Fruit fly (Drosophila melanogaster) S2 (cell line): ENCODE results near the gene CG42597.

ENCODE experiments used
- CG8478 ChIP-seq: fragments of >200 bp; optimal IDR thresholded peaks from 2 replicates; lab custom pipeline; 2018
- CTCF ChIP-seq, 2 experiments: fragments of >200 bp; optimal IDR thresholded peaks; 2 replicates each; lab custom pipeline; 2018

Gene CG42597

DNA sequence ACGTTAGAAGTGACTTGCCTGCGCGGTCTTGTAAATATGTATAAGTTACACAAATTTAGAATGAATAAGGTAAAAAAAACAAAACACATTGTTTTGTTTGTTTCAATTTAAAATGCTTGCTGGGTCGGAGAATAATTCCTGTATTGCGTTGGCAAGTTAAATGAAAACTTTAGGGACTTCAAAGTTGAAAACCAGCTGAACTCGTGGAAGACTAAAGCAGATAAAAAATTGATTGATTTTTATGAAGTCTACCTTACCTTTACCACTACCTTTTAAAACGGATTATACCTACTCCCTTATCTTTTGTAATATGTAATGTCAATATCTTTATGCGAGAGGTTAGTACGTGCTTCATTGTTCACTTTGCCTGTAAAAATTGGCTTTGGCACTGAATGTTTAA, at the start of gene CG42597:
Gene CG42597, minus strand, starts transcription at position 101 of the 400 bp plus-strand sequence.
- no peak for TF ChIP-seq CTCF (optimal IDR thresholded peaks at IDR 0.05; lab: Kevin White, UChicago)
- TF ChIP-seq CG8478 (lab: Kevin White, UChicago), result no peak

DNA sequence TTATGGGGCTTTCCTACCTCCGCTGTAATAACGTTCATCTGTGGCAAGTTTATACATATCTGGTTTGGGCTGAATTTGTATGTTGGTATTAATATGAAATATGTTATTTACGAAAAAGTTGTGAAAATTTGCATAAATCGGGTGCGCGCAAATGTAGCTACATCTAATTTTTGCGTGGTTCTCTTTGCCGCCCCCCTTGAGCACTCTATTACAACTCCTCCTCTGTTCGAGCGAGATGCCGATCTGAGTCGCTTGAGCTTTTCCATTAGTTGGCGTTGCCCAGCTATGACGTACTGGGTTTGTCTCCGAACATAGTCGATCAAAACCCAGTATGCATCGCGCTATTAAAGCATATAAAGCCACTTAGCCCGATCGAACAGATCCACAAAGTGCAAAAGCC, 43.5 kb upstream of the CG42597 start, which contains the start of gene CG6675:
Gene CG6675, plus strand, starts transcription at position 301 of the 400 bp plus-strand sequence.
- TF ChIP-seq CG8478 (lab: Kevin White, UChicago) (no peak), CTCF (optimal IDR thresholded peaks at IDR 0.05; lab: Kevin White, UChicago) (no peak)

DNA sequence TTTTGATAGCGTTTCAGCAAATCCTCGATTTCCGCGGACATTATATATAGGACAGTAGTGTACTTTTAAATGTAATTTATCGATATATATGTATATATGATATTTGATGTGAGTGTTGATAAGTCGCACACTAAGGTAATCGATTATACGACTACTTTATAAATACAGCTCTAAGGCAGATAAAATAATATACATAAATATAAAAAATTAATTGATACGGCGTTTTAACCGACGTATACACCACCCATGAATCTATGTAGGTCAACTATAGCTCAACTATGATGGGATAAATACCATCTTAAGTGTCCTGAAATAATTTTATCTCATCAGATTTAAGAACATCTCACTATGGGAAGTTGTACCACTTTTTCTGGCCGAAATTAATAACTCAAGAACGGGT, 42.1 kb upstream of the CG42597 start, which contains the start of gene CG10834:
Gene CG10834, minus strand, starts transcription at position 101 of the 400 bp plus-strand sequence.
- TF ChIP-seq CG8478 (lab: Kevin White, UChicago) (no peak), CTCF (optimal IDR thresholded peaks at IDR 0.05; lab: Kevin White, UChicago) (no peak)

DNA sequence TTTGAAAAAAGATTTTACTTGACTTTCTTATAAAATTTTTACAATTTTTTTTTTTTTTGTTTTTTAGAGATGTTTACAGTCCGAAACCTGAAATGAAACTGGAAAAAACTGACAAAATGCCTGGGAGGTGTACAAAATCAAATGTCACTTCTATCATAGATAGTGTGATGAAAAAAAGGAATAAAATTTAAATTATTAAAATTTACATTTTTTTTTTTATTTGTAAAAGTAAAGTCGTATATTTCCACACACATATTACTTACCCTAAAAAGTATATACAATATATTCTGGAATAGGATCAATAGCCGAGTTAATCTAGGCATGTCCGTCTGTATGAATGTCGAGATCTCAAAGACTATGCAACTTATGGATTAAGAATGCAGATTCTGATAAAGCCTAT, 40.3 kb upstream of the CG42597 start, which contains the start of gene CG15219:
Gene CG15219, minus strand, starts transcription at position 101 of the 400 bp plus-strand sequence.
- TF ChIP-seq CTCF (optimal IDR thresholded peaks at IDR 0.05; lab: Kevin White, UChicago) (no peak), CG8478 (lab: Kevin White, UChicago) (no peak)

DNA sequence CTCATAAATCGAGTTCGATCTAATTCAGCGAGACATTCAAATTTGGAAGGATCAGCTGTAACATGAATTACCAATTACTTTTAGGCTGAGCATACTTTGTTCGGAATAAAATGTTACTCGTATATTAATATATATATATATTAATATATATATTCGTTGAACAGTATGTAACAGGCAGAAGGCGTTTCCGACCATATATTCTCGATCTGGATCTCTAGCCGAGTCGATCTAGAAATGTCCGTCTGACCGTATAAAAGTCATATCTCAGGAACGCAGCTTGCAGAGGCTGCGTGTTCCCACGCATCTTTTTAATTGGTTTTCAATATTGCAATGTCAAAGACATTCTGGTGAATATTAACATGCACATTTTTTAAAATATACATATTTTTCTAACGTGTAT, 39.2 kb upstream of the CG42597 start, which contains the start of gene tplus3b:
Gene tplus3b, minus strand, starts transcription at position 101 of the 400 bp plus-strand sequence.
- TF ChIP-seq CTCF (optimal IDR thresholded peaks at IDR 0.05; lab: Kevin White, UChicago), result no peak
- TF ChIP-seq CG8478 (lab: Kevin White, UChicago), result no peak

DNA sequence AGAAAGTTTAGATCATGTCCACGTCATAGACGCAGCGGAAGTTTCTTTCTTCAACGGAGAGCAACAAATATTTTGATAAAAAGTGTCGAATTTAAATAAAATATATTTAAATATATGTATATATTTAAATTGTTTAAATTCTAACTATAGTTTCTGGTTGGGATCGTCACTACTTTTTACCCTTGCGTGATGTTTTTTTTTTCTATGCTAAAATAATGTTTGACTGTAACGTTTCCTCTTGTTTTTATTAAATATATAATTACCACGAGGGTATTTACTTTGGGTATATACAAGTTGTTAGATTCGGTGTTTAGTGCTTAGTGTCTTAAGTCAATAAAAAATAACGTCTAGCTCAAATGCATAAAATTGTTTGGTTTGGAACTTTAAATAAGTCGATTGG, 14.2 kb upstream of the CG42597 start, which contains the start of gene ttm3:
Gene ttm3, plus strand, starts transcription at position 301 of the 400 bp plus-strand sequence.
- TF ChIP-seq CG8478 (lab: Kevin White, UChicago) (no peak), CTCF (optimal IDR thresholded peaks at IDR 0.05; lab: Kevin White, UChicago) (no peak)

DNA sequence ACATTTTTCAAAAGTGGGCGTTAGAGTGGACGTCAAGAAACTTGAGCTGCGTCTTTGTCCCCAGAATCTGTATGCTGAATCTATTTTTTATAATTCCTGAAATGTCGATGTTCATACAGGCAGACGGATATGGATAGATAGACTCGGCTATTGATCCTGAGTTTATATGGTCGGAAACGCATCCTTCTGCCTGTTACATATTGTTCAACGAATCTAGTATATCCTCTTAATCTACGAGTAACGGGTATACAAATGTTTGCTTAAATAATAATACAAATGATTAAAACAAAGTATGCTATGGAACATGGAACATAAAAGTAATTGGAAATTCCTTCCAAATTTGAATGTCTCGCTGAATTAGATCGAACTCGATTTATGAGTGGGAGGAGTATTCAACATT, 5.7 kb upstream of the CG42597 start, which contains the start of gene tplus3a:
Gene tplus3a, plus strand, starts transcription at position 301 of the 400 bp plus-strand sequence.
- TF ChIP-seq CG8478 (lab: Kevin White, UChicago), result no peak
- no peak for TF ChIP-seq CTCF (optimal IDR thresholded peaks at IDR 0.05; lab: Kevin White, UChicago)

DNA sequence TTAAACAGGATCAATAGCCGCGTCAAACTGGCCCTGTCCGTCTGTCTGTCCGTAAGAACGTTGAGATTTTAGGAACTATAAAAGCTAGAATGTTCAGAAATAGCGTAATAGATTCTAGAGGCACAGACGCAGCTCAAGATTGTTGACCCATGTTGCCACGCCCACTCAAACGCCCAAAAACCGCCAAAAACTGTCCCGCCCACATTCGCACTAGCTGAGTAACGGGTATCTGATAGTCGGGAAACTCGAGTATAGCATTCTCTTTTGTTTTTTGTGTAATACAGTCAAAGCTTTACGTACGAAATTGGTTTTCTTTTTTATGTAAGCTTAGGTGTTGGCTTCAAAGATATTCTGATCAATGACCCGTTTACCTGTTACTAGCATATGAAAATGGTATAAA, 5.3 kb downstream of the CG42597 start:
- no peak for TF ChIP-seq CTCF (optimal IDR thresholded peaks at IDR 0.05; lab: Kevin White, UChicago)
- no peak for TF ChIP-seq CG8478 (lab: Kevin White, UChicago)

DNA sequence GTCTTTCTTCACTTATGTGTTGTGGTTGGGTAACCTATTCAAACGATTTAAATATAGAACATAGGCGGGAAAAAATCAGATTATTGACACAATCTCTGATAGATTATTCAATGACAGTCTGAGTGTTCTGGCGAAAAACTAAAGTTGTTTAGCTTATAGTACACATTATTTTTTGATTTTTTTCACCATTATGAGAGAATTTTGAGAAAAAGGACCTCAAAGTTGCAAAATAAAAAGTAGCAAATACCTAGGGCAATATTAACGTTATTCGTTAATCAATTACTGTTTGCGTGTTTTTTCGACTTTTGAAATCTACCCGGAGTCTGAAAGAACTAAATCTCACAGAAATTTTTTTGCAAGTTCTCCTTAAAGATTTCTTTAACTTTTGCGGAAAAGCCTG, 10.9 kb downstream of the CG42597 start, which contains the start of gene CG34173:
Gene CG34173, minus strand, starts transcription at position 101 of the 400 bp plus-strand sequence.
- TF ChIP-seq CG8478 (lab: Kevin White, UChicago) (no peak), CTCF (optimal IDR thresholded peaks at IDR 0.05; lab: Kevin White, UChicago) (no peak)

DNA sequence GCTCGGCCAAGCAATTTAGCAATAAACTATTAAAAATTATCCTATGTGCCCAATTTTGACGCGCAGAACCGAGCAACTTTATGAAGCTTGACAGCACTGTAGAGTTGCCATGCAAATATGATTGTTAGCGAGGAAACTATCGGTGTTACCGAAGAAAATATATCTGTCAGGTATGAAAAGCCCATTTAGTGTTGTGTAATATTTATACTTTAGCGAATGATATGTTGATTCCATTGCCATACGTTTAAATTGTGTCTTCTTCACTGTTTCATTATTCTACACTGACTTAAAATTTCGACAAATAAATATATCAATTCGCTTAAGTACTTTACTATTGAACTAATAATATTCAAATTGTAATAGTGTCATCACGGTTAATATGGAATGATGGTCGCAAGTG, 21.4 kb downstream of the CG42597 start, which contains the start of gene CG31601:
Gene CG31601, minus strand, starts transcription at position 101 of the 400 bp plus-strand sequence.
- no peak for TF ChIP-seq CTCF (optimal IDR thresholded peaks at IDR 0.05; lab: Kevin White, UChicago)

DNA sequence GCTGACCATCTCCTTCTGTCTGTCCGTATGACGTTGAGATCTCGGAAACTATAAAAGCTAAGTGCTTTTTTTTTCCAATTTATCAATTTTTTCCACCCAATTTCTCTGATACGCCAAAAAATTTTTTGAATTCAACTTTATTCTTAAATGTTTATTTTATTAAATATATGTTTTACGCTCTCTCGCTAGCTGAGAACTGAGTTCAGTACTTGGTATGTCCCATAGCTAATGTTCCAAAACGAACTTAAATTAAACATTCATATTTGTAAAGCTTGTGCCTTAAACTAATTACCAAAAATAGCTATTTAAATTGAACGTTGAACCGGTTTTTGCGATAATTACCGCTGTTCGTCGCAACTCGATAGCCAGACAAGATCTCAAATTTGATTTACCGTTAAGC, 27.6 kb downstream of the CG42597 start, which contains the start of gene Grl40a:
Gene Grl40a, plus strand, starts transcription at position 301 of the 400 bp plus-strand sequence.
- TF ChIP-seq CTCF (optimal IDR thresholded peaks at IDR 0.05; lab: Kevin White, UChicago) (no peak), CG8478 (lab: Kevin White, UChicago) (no peak)

DNA sequence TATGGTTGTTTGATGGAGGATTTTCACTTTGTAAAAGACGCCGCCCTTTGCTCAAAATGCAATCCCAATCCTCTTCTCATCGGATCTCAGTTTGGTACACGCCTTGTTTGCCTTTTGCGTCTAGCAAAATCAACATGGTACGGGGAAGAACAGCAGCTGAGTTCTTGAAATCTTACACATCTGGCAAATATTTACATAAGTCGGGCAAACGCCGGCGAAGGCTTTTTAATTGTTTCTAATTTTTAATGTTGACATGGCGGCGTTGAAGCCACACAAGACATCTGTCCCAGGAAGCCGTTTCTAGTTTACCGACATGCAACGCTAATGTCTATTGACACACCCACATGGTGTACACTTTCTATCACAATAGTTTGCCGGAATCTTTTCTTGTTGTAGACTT, 28.3 kb downstream of the CG42597 start:
- TF ChIP-seq CTCF (optimal IDR thresholded peaks at IDR 0.05; lab: Kevin White, UChicago) (no peak), CG8478 (lab: Kevin White, UChicago) (no peak)

DNA sequence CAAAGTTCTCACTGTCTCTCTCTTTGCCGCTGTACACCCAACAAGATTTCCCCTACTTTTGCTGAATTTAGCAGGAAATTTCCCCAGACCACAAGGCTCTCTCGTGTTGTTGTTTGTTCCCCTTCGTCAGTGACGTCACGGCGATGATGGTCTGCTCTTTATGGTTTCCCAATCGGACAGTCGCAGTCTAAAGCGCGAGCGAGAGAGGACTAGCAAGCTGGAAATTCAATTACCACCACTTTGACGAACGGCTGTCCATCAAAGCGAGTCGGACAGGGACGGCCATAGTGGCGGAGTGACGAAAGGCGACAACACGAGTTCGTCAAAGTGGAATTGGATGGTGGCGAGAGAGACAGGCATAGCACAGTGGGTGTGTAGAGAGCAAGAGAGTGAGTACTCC, 40.8 kb downstream of the CG42597 start:
- TF ChIP-seq CTCF (optimal IDR thresholded peaks at IDR 0.05; lab: Kevin White, UChicago), result peak; percentile 56 to 75
- no peak for TF ChIP-seq CG8478 (lab: Kevin White, UChicago)

DNA sequence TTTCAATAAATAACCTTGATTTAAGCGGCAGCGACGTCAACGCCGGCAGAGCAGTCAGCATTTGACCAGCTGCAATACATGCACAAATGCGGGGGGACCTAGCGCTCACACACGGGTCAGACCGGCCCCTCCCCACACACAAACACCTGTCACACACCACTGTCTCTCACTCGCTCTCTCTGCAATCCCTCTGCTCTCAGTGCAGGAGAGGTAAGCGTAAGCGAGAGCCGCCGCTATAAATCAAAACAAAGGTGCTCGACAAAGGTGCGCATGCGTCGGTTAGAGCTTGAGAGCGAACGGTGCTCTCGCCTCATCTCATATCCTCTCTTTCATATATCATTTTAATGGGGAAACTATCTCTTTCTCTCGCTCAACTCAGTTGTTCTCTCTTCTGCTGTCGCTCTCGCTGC, 46.3 kb downstream of the CG42597 start, which contains the start of gene tio:
Gene tio, plus strand, starts transcription at position 348 of the 410 bp plus-strand sequence.
- TF ChIP-seq CG8478 (lab: Kevin White, UChicago) (no peak), CTCF (optimal IDR thresholded peaks at IDR 0.05; lab: Kevin White, UChicago) (no peak)

DNA sequence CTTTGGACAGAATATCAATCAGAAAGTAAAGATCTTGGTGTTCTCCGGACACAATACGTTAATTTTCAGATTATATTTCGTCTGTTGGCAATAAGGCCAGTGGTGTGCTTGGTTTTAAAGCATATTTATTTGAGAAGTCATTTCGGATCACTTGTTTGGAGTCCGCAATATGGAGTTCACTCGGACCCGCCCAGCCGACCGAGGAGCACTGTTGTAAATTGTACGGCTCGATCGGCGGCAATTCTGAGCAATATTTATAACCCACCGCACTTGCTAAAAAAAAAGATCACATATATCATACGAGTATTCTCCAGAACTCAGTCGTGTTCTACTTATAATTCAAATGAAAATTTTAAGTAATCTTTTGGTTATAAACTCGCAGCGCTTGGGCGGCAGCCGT, 50.3 kb downstream of the CG42597 start, which contains the start of gene CG31693:
Gene CG31693, plus strand, starts transcription at position 301 of the 400 bp plus-strand sequence.
- TF ChIP-seq CTCF (optimal IDR thresholded peaks at IDR 0.05; lab: Kevin White, UChicago) (no peak), CG8478 (lab: Kevin White, UChicago) (no peak)
